Fruit fly (Drosophila melanogaster) whole organism, embryonic: ENCODE data around the gene dsf.

Experiments used
- CG11723 ChIP-seq: fragments of 200-800 bp; sonication (Bioruptor generic); optimal IDR thresholded peaks from 2 replicates; lab custom pipeline; 2017; ENCODE audit warnings: missing biosample characterization, mild to moderate bottlenecking, missing genetic modification characterization
- CG42726 ChIP-seq: fragments of 200-800 bp; sonication (Bioruptor generic); IDR thresholded peaks from 2 replicates; pipeline ENCODE4 v1.3.6; 2022; ENCODE audit warnings: missing biosample characterization, missing genetic modification characterization; ENCODE audit not compliant: partially characterized antibody
- kay ChIP-seq: fragments of 200-800 bp; sonication (Bioruptor generic); optimal IDR thresholded peaks from 2 replicates; lab custom pipeline; 2016; ENCODE audit warnings: missing biosample characterization, missing genetic modification characterization

- TF ChIP-seq CG42726 (peak; percentile 77), kay (GFP tag; lab: Kevin White, UChicago) (peak; percentile 24), CG11723 (no peak)
Measured at dm6 chr2L:5948775-5949526, 23.2 kb downstream of the dsf start, which contains the start of gene CG9044.
